Fruit fly (Drosophila melanogaster) whole organism, adult: ENCODE results near the gene kumpel.

ENCODE experiments used
- CG11617 ChIP-seq: fragments of 200-800 bp; sonication (Bioruptor generic); optimal IDR thresholded peaks from 2 replicates; lab custom pipeline; 2017; ENCODE audit warnings: mild to moderate bottlenecking, missing biosample characterization, missing genetic modification reagents, missing genetic modification characterization
- CG12768 ChIP-seq: fragments of 200-800 bp; sonication (Bioruptor generic); optimal IDR thresholded peaks from 2 replicates; lab custom pipeline; 2017; ENCODE audit warnings: missing biosample characterization, missing genetic modification characterization, mild to moderate bottlenecking, moderate library complexity, missing genetic modification reagents
- CG1620 ChIP-seq: fragments of 200-800 bp; sonication (Bioruptor generic); optimal IDR thresholded peaks from 2 replicates; lab custom pipeline; 2016; ENCODE audit warnings: missing biosample characterization, missing genetic modification characterization
- CG7045 ChIP-seq: fragments of 200-800 bp; sonication (Bioruptor generic); optimal IDR thresholded peaks from 2 replicates; lab custom pipeline; 2017; ENCODE audit warnings: missing biosample characterization, mild to moderate bottlenecking, missing genetic modification characterization
- Crg-1 ChIP-seq: fragments of 200-800 bp; sonication (Bioruptor generic); optimal IDR thresholded peaks from 2 replicates; lab custom pipeline; 2016; ENCODE audit warnings: missing biosample characterization, missing genetic modification characterization
- bab1 ChIP-seq: fragments of 200-800 bp; sonication (Bioruptor generic); optimal IDR thresholded peaks from 3 replicates; lab custom pipeline; 2019; ENCODE audit warnings: missing biosample characterization, mild to moderate bottlenecking, missing genetic modification characterization, moderate library complexity

DNA sequence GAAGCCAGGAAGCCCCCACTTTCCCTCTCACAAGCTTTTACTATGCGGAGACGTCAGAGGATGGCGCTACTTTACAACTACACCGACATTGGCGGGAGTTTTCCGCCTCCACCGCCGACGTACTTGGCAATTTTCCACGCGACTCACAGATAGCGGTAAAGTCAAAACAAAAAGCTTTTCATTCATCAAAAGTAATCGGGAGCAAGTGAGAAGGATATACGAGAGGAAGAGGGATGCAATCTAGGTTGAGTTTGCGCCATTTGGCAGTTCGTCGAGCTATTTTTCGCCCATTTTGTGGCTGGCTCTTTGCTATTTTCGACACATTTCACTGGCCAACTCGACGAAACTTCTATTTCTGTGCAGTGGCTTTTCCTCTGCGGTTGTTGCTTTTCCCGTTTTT, 62.1 kb downstream of the kumpel start:
- no peak for TF ChIP-seq Crg-1
- no peak for TF ChIP-seq bab1 (GFP tag; lab: Kevin White, UChicago)
- TF ChIP-seq CG12768 = no peak
- no peak for TF ChIP-seq CG1620 (GFP tag; lab: Kevin White, UChicago)
- TF ChIP-seq CG11617 = no peak
- TF ChIP-seq CG7045 (GFP tag; lab: Kevin White, UChicago) = no peak
